Worm (Caenorhabditis elegans) whole organism, midembryonic: Measurements from ENCODE around the gene rme-6.

Experiments
- T22C8.4 ChIP-seq: fragments of 200-800 bp; sonication (Bioruptor generic); IDR thresholded peaks from 2 replicates; pipeline ENCODE4 v1.3.6; 2022; ENCODE audit warnings: missing genetic modification characterization, missing compliant biosample characterization
- cog-1 ChIP-seq: sonication (generic microtip); optimal IDR thresholded peaks from 2 replicates; lab custom pipeline; 2016; ENCODE audit warnings: missing genetic modification characterization, missing compliant biosample characterization
- klf-2 ChIP-seq: fragments of 200-800 bp; sonication (Bioruptor generic); conservative IDR thresholded peaks from 2 replicates; pipeline ENCODE4 v1.3.6; 2022; ENCODE audit warnings: missing genetic modification reagents, missing genetic modification characterization, missing compliant biosample characterization
- ref-1 ChIP-seq: fragments of 200-800 bp; sonication (Bioruptor generic); conservative IDR thresholded peaks from 2 replicates; pipeline ENCODE4 v1.3.6; 2022; ENCODE audit warnings: missing genetic modification reagents, missing genetic modification characterization, missing compliant biosample characterization
- tab-1 ChIP-seq: fragments of 200-800 bp; sonication (Bioruptor generic); IDR thresholded peaks from 2 replicates; pipeline ENCODE4 v1.3.6; 2022; ENCODE audit warnings: missing genetic modification characterization, missing compliant biosample characterization
- ztf-23 ChIP-seq: fragments of 200-800 bp; sonication (Bioruptor generic); IDR thresholded peaks from 2 replicates; pipeline ENCODE4 v1.3.6; 2022; ENCODE audit warnings: missing genetic modification reagents, missing genetic modification characterization, missing compliant biosample characterization

rme-6 gene

DNA sequence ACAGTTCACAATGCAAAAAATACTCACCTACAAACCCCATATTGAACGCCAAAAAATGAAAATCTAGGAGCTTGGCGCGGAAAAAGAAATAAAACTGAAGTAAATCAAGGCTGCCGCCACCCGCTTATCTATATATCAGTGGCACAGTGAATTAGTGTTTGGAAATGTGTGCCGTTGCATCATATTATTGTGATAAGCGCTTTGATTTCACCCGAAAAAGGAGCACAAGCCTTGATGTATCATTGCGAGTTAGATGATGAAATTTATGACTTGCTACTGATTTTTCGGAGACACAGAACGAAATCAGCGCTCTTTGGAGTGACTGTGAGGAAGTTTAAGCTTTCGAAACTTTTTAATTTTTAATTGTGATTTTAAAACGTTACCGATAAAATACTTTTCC lies 51.5 kb downstream of the rme-6 start, which contains the start of the genes R193.2 and R193.6:
Gene R193.2 (minus strand): TSS at position 148 of the 400 bp plus-strand sequence.
Gene R193.6 (plus strand): TSS at position 350 of the 400 bp plus-strand sequence.
- TF ChIP-seq cog-1 (tag; lab: Kevin White, UChicago) (no peak), ztf-23 (no peak), klf-2 (GFP tag; lab: Robert Waterston, UW) (no peak), T22C8.4 (GFP tag; lab: Robert Waterston, UW) (no peak), tab-1 (GFP tag; lab: Robert Waterston, UW) (no peak), ref-1 (GFP tag; lab: Robert Waterston, UW) (no peak)
